Fruit fly (Drosophila melanogaster): ENCODE data around the gene pon.

Gene pon

dm6 chrX:4610481-4610880, 25.6 kb upstream of the pon start (continued):
- no peak for TF ChIP-seq cato (GFP tag; optimal IDR thresholded peaks at IDR 0.05; ENCODE audit: borderline replicate concordance)
- TF ChIP-seq lab (GFP tag; optimal IDR thresholded peaks at IDR 0.05): peak; percentile 86
- peak; percentile 3 for TF ChIP-seq luna (GFP tag; optimal IDR thresholded peaks at IDR 0.05)
- TF ChIP-seq CG1603 (tag; optimal IDR thresholded peaks at IDR 0.05): peak; percentile 3
- TF ChIP-seq sens (GFP tag): peak; percentile 65
- TF ChIP-seq lmd (GFP tag; IDR thresholded peaks at IDR 0.05): no peak
- TF ChIP-seq ATbp (GFP tag; optimal IDR thresholded peaks at IDR 0.05): peak; percentile 67
- TF ChIP-seq CG14710 (tag; optimal IDR thresholded peaks at IDR 0.05): no peak
- TF ChIP-seq Sry-β (GFP tag; optimal IDR thresholded peaks at IDR 0.05): no peak
- TF ChIP-seq wek (GFP tag; optimal IDR thresholded peaks at IDR 0.05): peak; percentile 33
- no peak for TF ChIP-seq corto (GFP tag; optimal IDR thresholded peaks at IDR 0.05)
- TF ChIP-seq Hey (tag; optimal IDR thresholded peaks at IDR 0.05): peak; percentile 23
- peak; percentile 18 for TF ChIP-seq CG7786 (GFP tag; optimal IDR thresholded peaks at IDR 0.05)
- TF ChIP-seq CG3281 (GFP tag; optimal IDR thresholded peaks at IDR 0.05): peak; percentile 62
- peak; percentile 43 for TF ChIP-seq HHEX (GFP tag; optimal IDR thresholded peaks at IDR 0.05)
- TF ChIP-seq Camta (GFP tag; optimal IDR thresholded peaks at IDR 0.05): peak; percentile 40
- TF ChIP-seq Hand (GFP tag; optimal IDR thresholded peaks at IDR 0.05): peak; percentile 19
- peak; percentile 19 for TF ChIP-seq cwo (GFP tag; optimal IDR thresholded peaks at IDR 0.05)
- peak; percentile 13 for TF ChIP-seq gem (tag; optimal IDR thresholded peaks at IDR 0.05)
- TF ChIP-seq HmgZ (tag; optimal IDR thresholded peaks at IDR 0.05): peak; percentile 7
- no peak for TF ChIP-seq crol (GFP tag; IDR thresholded peaks at IDR 0.05)
- TF ChIP-seq Ptx1 (GFP tag; IDR thresholded peaks at IDR 0.05): 0 out of 2 replicates have a peak, but pooled peaks have one; percentile 5
- no peak for TF ChIP-seq CG15601 (tag; optimal IDR thresholded peaks at IDR 0.05)
- TF ChIP-seq Lpt (GFP tag; optimal IDR thresholded peaks at IDR 0.05): no peak
- TF ChIP-seq ERR (GFP tag; optimal IDR thresholded peaks at IDR 0.05): no peak
- peak; percentile 2 for TF ChIP-seq CG9727 (GFP tag; optimal IDR thresholded peaks at IDR 0.05)
- peak; percentile 21 for TF ChIP-seq CG7928 (GFP tag; optimal IDR thresholded peaks at IDR 0.05)
- peak; percentile 28 for TF ChIP-seq CG1647 (GFP tag; optimal IDR thresholded peaks at IDR 0.05)
- TF ChIP-seq CG12391 (tag; optimal IDR thresholded peaks at IDR 0.05): no peak
- 0 out of 2 replicates have a peak, but pooled peaks have one; percentile 9 for TF ChIP-seq ara (GFP tag; IDR thresholded peaks at IDR 0.05)
- TF ChIP-seq CG12071 (GFP tag; optimal IDR thresholded peaks at IDR 0.05): peak; percentile 57
- TF ChIP-seq CG18011 (GFP tag; optimal IDR thresholded peaks at IDR 0.05): no peak
- TF ChIP-seq CG15479 (GFP tag; optimal IDR thresholded peaks at IDR 0.05): no peak
- TF ChIP-seq CG8290 (GFP tag; optimal IDR thresholded peaks at IDR 0.05): no peak
- TF ChIP-seq CG8290 (tag; optimal IDR thresholded peaks at IDR 0.05): peak in 1 of 2 experiments; percentile 88
- TF ChIP-seq Fer3 (tag; optimal IDR thresholded peaks at IDR 0.05): peak; percentile 48
- TF ChIP-seq Dek (tag; optimal IDR thresholded peaks at IDR 0.05): peak; percentile 24
- TF ChIP-seq Trl (optimal IDR thresholded peaks at IDR 0.05): no peak
- peak; percentile 28 for TF ChIP-seq Trl (GFP tag; optimal IDR thresholded peaks at IDR 0.05)
- TF ChIP-seq gro (GFP tag; optimal IDR thresholded peaks at IDR 0.05): peak; percentile 48
- TF ChIP-seq lilli (GFP tag; optimal IDR thresholded peaks at IDR 0.05): no peak
- TF ChIP-seq dmrt99B (tag; optimal IDR thresholded peaks at IDR 0.05): peak; percentile 17
- TF ChIP-seq CG12769 (tag; optimal IDR thresholded peaks at IDR 0.05): peak; percentile 58
- TF ChIP-seq schlank (tag; optimal IDR thresholded peaks at IDR 0.05): peak; percentile 83
- TF ChIP-seq CG34422 (GFP tag; IDR thresholded peaks at IDR 0.05): no peak
- peak; percentile 34 for TF ChIP-seq PHDP (tag; optimal IDR thresholded peaks at IDR 0.05)
- TF ChIP-seq Sox100B (GFP tag; optimal IDR thresholded peaks at IDR 0.05): peak; percentile 8
- TF ChIP-seq CG16813 (GFP tag; IDR thresholded peaks at IDR 0.05; ENCODE audit: partially characterized antibody): no peak
- peak; percentile 44 for TF ChIP-seq Meics (GFP tag; optimal IDR thresholded peaks at IDR 0.05)
- peak; percentile 57 for TF ChIP-seq BtbVII (GFP tag; optimal IDR thresholded peaks at IDR 0.05)
- TF ChIP-seq psq (GFP tag; optimal IDR thresholded peaks at IDR 0.05): no peak

Data from whole organism, embryonic.